Fruit fly (Drosophila melanogaster) whole organism, embryonic: Measurements from ENCODE around the gene RhoGAP93B.
A peak's percentile ranks its signal among the peaks of the same experiment; 100 is the strongest.

ENCODE experiments used
- Ada2b ChIP-seq: fragments of 200-800 bp; sonication (Bioruptor generic); IDR thresholded peaks from 2 replicates; pipeline ENCODE4 v1.3.6; 2022; ENCODE audit warnings: missing biosample characterization, missing genetic modification characterization
- Blimp-1 ChIP-seq: fragments of 200-800 bp; sonication (Bioruptor generic); optimal IDR thresholded peaks from 3 replicates; lab custom pipeline; 2018; ENCODE audit warnings: missing biosample characterization, missing genetic modification characterization, mild to moderate bottlenecking, moderate library complexity, missing genetic modification reagents
- CG10543 ChIP-seq: fragments of 200-800 bp; sonication (Bioruptor generic); optimal IDR thresholded peaks from 3 replicates; lab custom pipeline; 2017; ENCODE audit warnings: missing biosample characterization, mild to moderate bottlenecking, missing genetic modification characterization, moderate library complexity
- CG12155 ChIP-seq: fragments of 200-800 bp; sonication (Bioruptor generic); optimal IDR thresholded peaks from 3 replicates; lab custom pipeline; 2016; ENCODE audit warnings: missing biosample characterization, missing genetic modification characterization
- CG13123 ChIP-seq: fragments of 200-800 bp; sonication (Bioruptor generic); optimal IDR thresholded peaks from 2 replicates; lab custom pipeline; 2016; ENCODE audit warnings: missing biosample characterization, missing genetic modification characterization
- CG13424 ChIP-seq: fragments of 200-800 bp; sonication (Bioruptor generic); optimal IDR thresholded peaks from 2 replicates; lab custom pipeline; 2019; ENCODE audit warnings: missing biosample characterization, mild to moderate bottlenecking, missing genetic modification characterization, moderate library complexity
- CG1647 ChIP-seq: fragments of 200-800 bp; sonication (Bioruptor generic); optimal IDR thresholded peaks from 3 replicates; lab custom pipeline; 2016; ENCODE audit warnings: missing biosample characterization, missing genetic modification characterization
- CG16779 ChIP-seq: fragments of 200-800 bp; sonication (Bioruptor generic); IDR thresholded peaks from 2 replicates; pipeline ENCODE4 v1.3.6; 2022; ENCODE audit warnings: missing biosample characterization, missing genetic modification characterization
- CG17186 ChIP-seq: fragments of 200-800 bp; sonication (Bioruptor generic); optimal IDR thresholded peaks from 3 replicates; lab custom pipeline; 2017; ENCODE audit warnings: missing biosample characterization, missing genetic modification reagents, missing genetic modification characterization
- CG1832 ChIP-seq: fragments of 200-800 bp; sonication (Bioruptor generic); optimal IDR thresholded peaks from 2 replicates; lab custom pipeline; 2017; ENCODE audit warnings: missing biosample characterization, mild to moderate bottlenecking, missing genetic modification characterization, inconsistent platforms
- CG3281 ChIP-seq: fragments of 200-800 bp; sonication (Bioruptor generic); optimal IDR thresholded peaks from 3 replicates; lab custom pipeline; 2017; ENCODE audit warnings: missing biosample characterization, mild to moderate bottlenecking, missing genetic modification characterization
- CG34376 ChIP-seq: fragments of 200-800 bp; sonication (Bioruptor generic); optimal IDR thresholded peaks from 2 replicates; lab custom pipeline; 2018; ENCODE audit warnings: missing biosample characterization, mild to moderate bottlenecking, missing genetic modification characterization
- CG3847 ChIP-seq: fragments of 200-800 bp; sonication (Bioruptor generic); IDR thresholded peaks from 2 replicates; pipeline ENCODE4 v1.3.6; 2022; ENCODE audit warnings: missing biosample characterization, missing genetic modification characterization
- CG4360 ChIP-seq: fragments of 200-800 bp; sonication (Bioruptor generic); IDR thresholded peaks from 2 replicates; pipeline ENCODE4 v1.3.6; 2022; ENCODE audit warnings: missing biosample characterization, missing genetic modification characterization
- CG4404 ChIP-seq: fragments of 200-800 bp; sonication (Bioruptor generic); IDR thresholded peaks from 2 replicates; pipeline ENCODE4 v1.3.6; 2022; ENCODE audit warnings: missing biosample characterization, missing genetic modification characterization
- CG6254 ChIP-seq: fragments of 200-800 bp; sonication (Bioruptor generic); optimal IDR thresholded peaks from 3 replicates; lab custom pipeline; 2017; ENCODE audit warnings: mild to moderate bottlenecking, missing biosample characterization, missing genetic modification reagents, missing genetic modification characterization
- CG6854 ChIP-seq: fragments of 200-800 bp; sonication (Bioruptor generic); optimal IDR thresholded peaks from 3 replicates; lab custom pipeline; 2017; ENCODE audit warnings: missing biosample characterization, mild to moderate bottlenecking, missing genetic modification characterization
- CG7271 ChIP-seq: fragments of 200-800 bp; sonication (Bioruptor generic); optimal IDR thresholded peaks from 2 replicates; lab custom pipeline; 2018; ENCODE audit warnings: missing biosample characterization, mild to moderate bottlenecking, missing genetic modification characterization, moderate library complexity
- Dbx ChIP-seq: fragments of 200-800 bp; sonication (Bioruptor generic); IDR thresholded peaks from 3 replicates; pipeline ENCODE4 v1.3.6; 2022; ENCODE audit warnings: missing biosample characterization, missing genetic modification characterization
- Drgx ChIP-seq: fragments of 200-800 bp; sonication (Bioruptor generic); IDR thresholded peaks from 2 replicates; pipeline ENCODE4 v1.3.6; 2022; ENCODE audit warnings: missing biosample characterization, missing genetic modification characterization
- Ets65A ChIP-seq: fragments of 200-800 bp; sonication (Bioruptor generic); peaks from one replicate; lab custom pipeline; 2016; ENCODE audit warnings: missing biosample characterization, missing genetic modification characterization
- Hey ChIP-seq: fragments of 200-800 bp; sonication (Bioruptor generic); optimal IDR thresholded peaks from 3 replicates; lab custom pipeline; 2018; ENCODE audit warnings: missing biosample characterization, mild to moderate bottlenecking, missing genetic modification characterization
- HmgD ChIP-seq: fragments of 200-800 bp; sonication (Bioruptor generic); optimal IDR thresholded peaks from 3 replicates; lab custom pipeline; 2016; ENCODE audit warnings: missing biosample characterization, missing genetic modification characterization
- Hmr ChIP-seq: fragments of 200-800 bp; sonication (Bioruptor generic); optimal IDR thresholded peaks from 3 replicates; lab custom pipeline; 2017; ENCODE audit warnings: mild to moderate bottlenecking, missing biosample characterization, missing genetic modification reagents, missing genetic modification characterization
- Hsf ChIP-seq: fragments of 200-800 bp; sonication (Bioruptor generic); optimal IDR thresholded peaks from 3 replicates; lab custom pipeline; 2016; ENCODE audit warnings: missing biosample characterization, missing genetic modification characterization
- NfI ChIP-seq: fragments of 200-800 bp; sonication (Bioruptor generic); optimal IDR thresholded peaks from 3 replicates; lab custom pipeline; 2018; ENCODE audit warnings: missing biosample characterization, mild to moderate bottlenecking, missing genetic modification characterization, moderate library complexity
- Ptx1 ChIP-seq: fragments of 200-800 bp; sonication (Bioruptor generic); IDR thresholded peaks from 2 replicates; pipeline ENCODE4 v1.3.6; 2022; ENCODE audit warnings: missing biosample characterization, missing genetic modification characterization
- Sox100B ChIP-seq: fragments of 200-800 bp; sonication (Bioruptor generic); optimal IDR thresholded peaks from 3 replicates; lab custom pipeline; 2018; ENCODE audit warnings: missing biosample characterization, mild to moderate bottlenecking, missing genetic modification characterization
- Sry-β ChIP-seq: fragments of 200-800 bp; sonication (Bioruptor generic); optimal IDR thresholded peaks from 2 replicates; lab custom pipeline; 2018; ENCODE audit warnings: missing biosample characterization, mild to moderate bottlenecking, missing genetic modification characterization, moderate library complexity
- al ChIP-seq: fragments of 200-800 bp; sonication (Bioruptor generic); IDR thresholded peaks from 2 replicates; pipeline ENCODE4 v1.3.6; 2022; ENCODE audit warnings: missing biosample characterization, missing genetic modification characterization
- cas ChIP-seq: fragments of 200-800 bp; sonication (Bioruptor generic); IDR thresholded peaks from 2 replicates; pipeline ENCODE4 v1.3.6; 2022; ENCODE audit warnings: missing biosample characterization, missing genetic modification characterization
- caup ChIP-seq: fragments of 200-800 bp; sonication (Bioruptor generic); optimal IDR thresholded peaks from 3 replicates; lab custom pipeline; 2017; ENCODE audit warnings: missing biosample characterization, mild to moderate bottlenecking, missing genetic modification characterization, moderate library complexity; ENCODE audit not compliant: severe bottlenecking
- ci ChIP-seq: fragments of 200-800 bp; sonication (Bioruptor generic); IDR thresholded peaks from 3 replicates; pipeline ENCODE4 v1.3.6; 2022; ENCODE audit warnings: missing biosample characterization, missing genetic modification characterization
- crp ChIP-seq, 2 experiments: fragments of 200-800 bp; sonication (Bioruptor generic); optimal IDR thresholded peaks; 2 replicates in 1 of 2; 3 replicates in 1 of 2; lab custom pipeline; 2017; ENCODE audit warnings: missing biosample characterization in 2 of 2, missing genetic modification characterization in 2 of 2, mild to moderate bottlenecking in 1 of 2, moderate library complexity in 1 of 2
- dan ChIP-seq: fragments of 200-800 bp; sonication (Bioruptor generic); IDR thresholded peaks from 2 replicates; pipeline ENCODE4 v1.3.6; 2022; ENCODE audit warnings: missing biosample characterization, missing genetic modification characterization
- dmrt99B ChIP-seq: fragments of 200-800 bp; sonication (Bioruptor generic); optimal IDR thresholded peaks from 2 replicates; lab custom pipeline; 2018; ENCODE audit warnings: missing biosample characterization, mild to moderate bottlenecking, missing genetic modification characterization, moderate library complexity
- ftz-f1 ChIP-seq: fragments of 200-800 bp; sonication (Bioruptor generic); optimal IDR thresholded peaks from 2 replicates; lab custom pipeline; 2016; ENCODE audit warnings: missing biosample characterization, missing genetic modification characterization
- hb ChIP-seq: fragments of 200-800 bp; sonication (Bioruptor generic); IDR thresholded peaks from 3 replicates; pipeline ENCODE4 v1.3.6; 2022; ENCODE audit warnings: missing biosample characterization, missing genetic modification characterization; ENCODE audit not compliant: partially characterized antibody
- her ChIP-seq: fragments of 200-800 bp; sonication (Bioruptor generic); optimal IDR thresholded peaks from 2 replicates; lab custom pipeline; 2016; ENCODE audit warnings: missing biosample characterization, missing genetic modification characterization
- jing ChIP-seq: fragments of 200-800 bp; sonication (Bioruptor generic); optimal IDR thresholded peaks from 2 replicates; lab custom pipeline; 2018; ENCODE audit warnings: missing biosample characterization, mild to moderate bottlenecking, missing genetic modification characterization
- kah ChIP-seq: fragments of 200-800 bp; sonication (Bioruptor generic); optimal IDR thresholded peaks from 2 replicates; lab custom pipeline; 2018; ENCODE audit warnings: missing biosample characterization, mild to moderate bottlenecking, missing genetic modification characterization
- lov ChIP-seq, 2 experiments: fragments of 200-800 bp in 1 of 2; fragments of >200 bp in 1 of 2; sonication (Bioruptor generic) in 1 of 2; IDR thresholded peaks in 1 of 2; optimal IDR thresholded peaks in 1 of 2; 2 replicates in 1 of 2; 3 replicates in 1 of 2; pipeline versions ENCODE4 v1.3.6 to Lab custom; 2017 to 2022; ENCODE audit warnings: missing biosample characterization in 1 of 2, missing genetic modification characterization in 1 of 2
- onecut ChIP-seq: fragments of 200-800 bp; sonication (Bioruptor generic); IDR thresholded peaks from 2 replicates; pipeline ENCODE4 v1.3.6; 2022; ENCODE audit warnings: missing biosample characterization, missing genetic modification characterization
- sd ChIP-seq: fragments of 200-800 bp; sonication (Bioruptor generic); optimal IDR thresholded peaks from 3 replicates; lab custom pipeline; 2018; ENCODE audit warnings: missing biosample characterization, mild to moderate bottlenecking, missing genetic modification characterization, moderate library complexity
- sisA ChIP-seq: fragments of 200-800 bp; sonication (Bioruptor generic); IDR thresholded peaks from 2 replicates; pipeline ENCODE4 v1.3.6; 2022; ENCODE audit warnings: missing biosample characterization, missing genetic modification characterization
- sr ChIP-seq: fragments of 200-800 bp; sonication (Bioruptor generic); IDR thresholded peaks from 3 replicates; pipeline ENCODE4 v1.3.6; 2022; ENCODE audit warnings: missing biosample characterization, missing genetic modification characterization
- trem ChIP-seq: fragments of 200-800 bp; optimal IDR thresholded peaks from 3 replicates; lab custom pipeline; 2019; ENCODE audit warnings: missing biosample characterization, mild to moderate bottlenecking, missing genetic modification characterization, moderate library complexity
- unpg ChIP-seq: fragments of 200-800 bp; sonication (Bioruptor generic); optimal IDR thresholded peaks from 3 replicates; lab custom pipeline; 2018; ENCODE audit warnings: missing biosample characterization, mild to moderate bottlenecking, missing genetic modification characterization, moderate library complexity
- vvl ChIP-seq: fragments of 200-800 bp; sonication (Bioruptor generic); IDR thresholded peaks from 2 replicates; pipeline ENCODE4 v1.3.6; 2022; ENCODE audit warnings: missing biosample characterization, missing genetic modification characterization

RhoGAP93B gene

DNA sequence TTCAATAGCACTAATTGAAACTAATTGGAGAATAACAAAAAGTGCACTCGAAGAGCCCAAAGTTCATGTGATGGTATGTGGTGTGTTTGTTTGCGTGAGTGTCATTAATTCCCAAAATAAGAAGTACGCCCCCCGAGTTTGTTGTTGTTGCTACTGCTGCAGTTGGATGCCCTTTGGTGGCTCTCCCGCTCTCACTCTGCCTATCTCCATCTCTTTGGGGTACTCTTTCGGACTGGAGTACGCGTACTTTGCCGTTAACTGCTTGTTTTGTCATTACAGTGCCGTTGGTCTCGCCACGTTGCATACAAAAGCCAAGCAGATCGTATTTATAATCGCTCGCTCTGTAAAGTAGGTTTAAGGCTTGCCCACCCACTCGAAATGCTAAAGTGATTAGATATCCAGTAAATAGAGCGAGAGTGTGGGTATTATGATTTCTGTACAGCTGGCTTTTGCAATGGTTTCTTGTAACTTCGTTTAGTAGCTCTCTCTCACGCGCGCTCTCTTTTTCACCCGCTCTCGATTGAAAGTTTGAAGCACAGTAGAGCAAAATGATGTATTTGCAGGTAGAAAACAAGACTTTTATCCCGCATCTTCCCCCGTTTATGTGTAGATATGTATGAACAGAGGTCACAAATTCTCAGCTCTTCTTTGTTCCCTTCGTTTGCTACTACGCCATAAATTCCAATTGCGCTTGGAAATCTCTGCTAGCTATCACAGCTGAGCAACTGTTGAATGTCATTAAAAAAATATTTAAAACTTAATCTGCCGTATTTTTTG lies 14.5 kb upstream of the RhoGAP93B start (continued):
- TF ChIP-seq CG4360 (GFP tag; lab: Robert Waterston, UW) (peak; percentile 88), CG16779 (GFP tag; lab: Robert Waterston, UW) (no peak), CG4404 (no peak), CG12155 (GFP tag; lab: Kevin White, UChicago) (peak; percentile 31), CG17186 (GFP tag; lab: Kevin White, UChicago) (no peak), dan (GFP tag; lab: Robert Waterston, UW) (no peak), CG34376 (GFP tag; lab: Kevin White, UChicago) (peak; percentile 52), Sry-β (no peak), kah (no peak), hb (GFP tag; lab: Robert Waterston, UW) (no peak), Drgx (GFP tag; lab: Robert Waterston, UW) (peak; percentile 19; the same call in 1 of the 2 replicates), CG13123 (GFP tag; lab: Kevin White, UChicago) (no peak), cas (GFP tag; lab: Robert Waterston, UW) (no peak), caup (no peak), Hmr (GFP tag; lab: Kevin White, UChicago) (peak; percentile 58), CG3847 (GFP tag; lab: Robert Waterston, UW) (no peak; the same call in 1 of the 2 replicates), Sox100B (GFP tag; lab: Kevin White, UChicago) (peak; percentile 25), Ptx1 (GFP tag; lab: Robert Waterston, UW) (peak; percentile 17; the same call in 1 of the 2 replicates), unpg (peak; percentile 24), sisA (GFP tag; lab: Robert Waterston, UW) (no peak), crp (GFP tag; optimal IDR thresholded peaks at IDR 0.05; lab: Kevin White, UChicago) (no peak), jing (GFP tag; lab: Kevin White, UChicago) (no peak), CG6254 (GFP tag; lab: Kevin White, UChicago) (peak; percentile 64), Hsf (GFP tag; lab: Kevin White, UChicago) (peak; percentile 20), CG1832 (GFP tag; lab: Kevin White, UChicago) (no peak), vvl (GFP tag; lab: Robert Waterston, UW) (no peak), CG6854 (GFP tag; lab: Kevin White, UChicago) (no peak), her (GFP tag; lab: Kevin White, UChicago) (no peak), Ets65A (peak; percentile 93), trem (tag; lab: Kevin White, UChicago) (no peak), dmrt99B (tag; lab: Kevin White, UChicago) (peak; percentile 68), Dbx (GFP tag; lab: Robert Waterston, UW) (no peak), CG7271 (tag; lab: Kevin White, UChicago) (no peak), CG10543 (GFP tag; lab: Kevin White, UChicago) (no peak), Ada2b (GFP tag; lab: Robert Waterston, UW) (no peak), sr (GFP tag; lab: Robert Waterston, UW) (no peak), onecut (GFP tag; lab: Robert Waterston, UW) (no peak; the same call in 1 of the 2 replicates), ftz-f1 (no peak), CG1647 (GFP tag; lab: Kevin White, UChicago) (no peak), lov (optimal IDR thresholded peaks at IDR 0.05; lab: Kevin White, UChicago) (no peak), lov (GFP tag; IDR thresholded peaks at IDR 0.05; lab: Robert Waterston, UW) (no peak), Hey (tag; lab: Kevin White, UChicago) (no peak), CG13424 (tag; lab: Kevin White, UChicago) (peak; percentile 45), CG3281 (peak; percentile 26), NfI (peak; percentile 41), Blimp-1 (peak; percentile 34), al (GFP tag; lab: Robert Waterston, UW) (no peak), sd (tag; lab: Kevin White, UChicago) (no peak), ci (GFP tag; lab: Robert Waterston, UW) (no peak), HmgD (GFP tag; lab: Kevin White, UChicago) (no peak)
